Worm (Caenorhabditis elegans) whole organism, late embryonic: ENCODE results near the gene daf-10.

Experiments
- K02D7.2 ChIP-seq: sonication (generic microtip); optimal IDR thresholded peaks from 2 replicates; lab custom pipeline; 2017; ENCODE audit warnings: mild to moderate bottlenecking, missing genetic modification characterization, missing compliant biosample characterization
- Y22D7AL.16 ChIP-seq: sonication (generic microtip); optimal IDR thresholded peaks from 2 replicates; lab custom pipeline; 2016; ENCODE audit warnings: missing genetic modification characterization, missing compliant biosample characterization
- ceh-14 ChIP-seq: sonication (generic microtip); optimal IDR thresholded peaks from 2 replicates; lab custom pipeline; 2016; ENCODE audit warnings: missing genotype, missing genetic modification characterization, missing compliant biosample characterization
- lim-6 ChIP-seq: sonication (generic microtip); optimal IDR thresholded peaks from 2 replicates; lab custom pipeline; 2016; ENCODE audit warnings: missing genetic modification characterization, missing compliant biosample characterization
- lin-11 ChIP-seq: fragments of 200-800 bp; sonication (Bioruptor generic); optimal IDR thresholded peaks from 2 replicates; lab custom pipeline; 2018; ENCODE audit warnings: mild to moderate bottlenecking, missing genetic modification characterization, missing compliant biosample characterization
- nfya-1 ChIP-seq: sonication (generic microtip); optimal IDR thresholded peaks from 2 replicates; lab custom pipeline; 2017; ENCODE audit warnings: missing genetic modification characterization, mild to moderate bottlenecking, missing compliant biosample characterization, antibody characterized with exemption, moderate library complexity
- nhr-11 ChIP-seq: fragments of 150-350 bp; optimal IDR thresholded peaks from 2 replicates; lab custom pipeline; 2014; ENCODE audit warnings: missing biosample characterization, missing genetic modification characterization
- pax-1 ChIP-seq: fragments of 150-350 bp; optimal IDR thresholded peaks from 2 replicates; lab custom pipeline; 2014; ENCODE audit warnings: missing biosample characterization, missing genetic modification characterization
- pha-4 ChIP-seq: fragments of 150-350 bp; optimal IDR thresholded peaks from 2 replicates; lab custom pipeline; 2018; ENCODE audit warnings: missing biosample characterization, missing genetic modification reagents, missing genetic modification characterization
- pqm-1 ChIP-seq: sonication (generic microtip); optimal IDR thresholded peaks from 2 replicates; lab custom pipeline; 2016; ENCODE audit warnings: missing genetic modification characterization, missing compliant biosample characterization
- sdc-2 ChIP-seq: sonication (generic microtip); optimal IDR thresholded peaks from 2 replicates; lab custom pipeline; 2016; ENCODE audit warnings: missing genotype, missing genetic modification characterization, missing compliant biosample characterization
- unc-55 ChIP-seq: sonication (generic microtip); optimal IDR thresholded peaks from 2 replicates; lab custom pipeline; 2017; ENCODE audit warnings: missing biosample characterization, missing genetic modification reagents, missing genetic modification characterization

DNA sequence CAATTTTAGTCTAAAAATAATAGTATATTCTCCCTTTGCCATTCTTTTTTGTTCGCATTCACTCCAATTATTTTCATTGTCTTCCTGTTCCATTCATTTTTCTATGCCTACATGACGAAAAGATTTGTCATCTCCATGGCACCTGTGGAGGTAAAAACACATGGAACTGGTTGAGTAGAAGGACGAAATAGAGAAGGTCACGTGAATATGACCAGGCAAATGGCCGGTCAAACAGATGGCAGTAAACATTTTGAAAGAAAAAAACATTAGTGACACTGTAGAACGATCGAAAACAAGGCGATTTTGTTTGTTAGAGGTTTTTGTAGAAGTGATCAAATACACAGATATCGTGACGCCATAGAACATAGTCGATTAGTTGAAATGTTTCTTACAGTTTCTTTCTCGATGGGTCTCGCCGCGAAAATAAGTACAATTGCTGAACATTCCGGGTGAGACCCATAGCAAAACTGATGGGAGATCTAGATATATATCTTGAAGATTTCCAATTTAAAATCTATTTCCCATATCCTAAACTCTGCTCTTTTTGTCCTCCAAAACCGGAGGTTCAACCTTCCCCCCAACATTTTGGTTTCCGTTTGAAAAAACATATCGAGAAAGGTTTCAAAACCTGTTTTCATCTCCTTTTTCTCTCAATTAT is 55.3 kb downstream of the daf-10 start:
- TF ChIP-seq pax-1 (tag; lab: Kevin White, UChicago) (no peak), lin-11 (tag; lab: Kevin White, UChicago) (no peak), Y22D7AL.16 (no peak), unc-55 (GFP tag; lab: Kevin White, UChicago) (no peak), lim-6 (tag; lab: Kevin White, UChicago) (no peak), pqm-1 (tag; lab: Kevin White, UChicago) (no peak), nhr-11 (tag; lab: Kevin White, UChicago) (no peak), pha-4 (tag; lab: Kevin White, UChicago) (no peak), sdc-2 (no peak), K02D7.2 (tag; lab: Kevin White, UChicago) (no peak), ceh-14 (tag; lab: Kevin White, UChicago) (no peak), nfya-1 (tag; lab: Kevin White, UChicago) (no peak)
